Worm (Caenorhabditis elegans) whole organism, L4/young adult: ENCODE results near the gene tat-1.

Experiments used
- dao-5 ChIP-seq: sonication (generic microtip); optimal IDR thresholded peaks from 2 replicates; lab custom pipeline; 2016; ENCODE audit warnings: missing genotype, missing genetic modification characterization, moderate library complexity, missing compliant biosample characterization
- him-1 ChIP-seq: sonication (generic microtip); optimal IDR thresholded peaks from 2 replicates; lab custom pipeline; 2016; ENCODE audit warnings: missing genotype, missing genetic modification reagents, missing genetic modification characterization, missing compliant biosample characterization

DNA sequence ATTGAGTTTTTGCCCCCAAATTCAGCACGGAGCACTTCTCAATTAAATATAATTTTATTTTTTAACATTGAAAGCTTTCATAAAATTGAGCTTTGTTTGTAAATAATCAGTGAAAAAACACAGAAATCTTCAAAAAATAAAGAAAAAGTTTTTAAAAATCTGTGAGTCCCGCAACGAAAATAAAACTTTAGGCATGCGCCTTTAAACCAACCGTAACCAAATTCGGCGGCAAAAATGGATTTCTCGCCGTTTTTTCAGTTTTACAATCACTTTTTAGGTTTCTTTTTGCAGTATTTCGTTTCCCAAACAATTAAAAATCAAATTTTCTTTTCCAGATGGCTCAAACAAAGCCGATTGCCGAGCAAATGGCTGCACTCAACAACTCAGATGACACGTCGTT lies 5.0 kb upstream of the tat-1 start, which contains the start of gene pie-1:
- TF ChIP-seq him-1 (no peak), dao-5 (tag; lab: Kevin White, UChicago) (no peak)
